Fruit fly (Drosophila melanogaster): ENCODE data around the gene HP6.

dm6 chr2L:4578027-4578426 lies at the start of gene HP6:
- no peak for TF ChIP-seq dpn (GFP tag; optimal IDR thresholded peaks at IDR 0.05)
- no peak for TF ChIP-seq Tbp (GFP tag; optimal IDR thresholded peaks at IDR 0.05)
- TF ChIP-seq HmgD (GFP tag; optimal IDR thresholded peaks at IDR 0.05) = no peak
- no peak for TF ChIP-seq CG3163 (GFP tag; optimal IDR thresholded peaks at IDR 0.05)
- TF ChIP-seq CG4617 (GFP tag; optimal IDR thresholded peaks at IDR 0.05; ENCODE audit: borderline replicate concordance) = no peak
- TF ChIP-seq z (GFP tag; IDR thresholded peaks at IDR 0.05) = no peak
- TF ChIP-seq ttk (GFP tag; IDR thresholded peaks at IDR 0.05) = no peak
